Fruit fly (Drosophila melanogaster) whole organism, prepupa: Measurements from ENCODE around the gene Pk34A.

ENCODE experiments used
- CG10631 ChIP-seq: fragments of 200-800 bp; sonication (Bioruptor generic); optimal IDR thresholded peaks from 2 replicates; lab custom pipeline; 2016; ENCODE audit warnings: missing biosample characterization, missing genetic modification characterization
- CG10669 ChIP-seq: fragments of 200-800 bp; sonication (Bioruptor generic); optimal IDR thresholded peaks from 3 replicates; lab custom pipeline; 2018; ENCODE audit warnings: missing biosample characterization, mild to moderate bottlenecking, missing genetic modification characterization, moderate library complexity
- CG11294 ChIP-seq: fragments of 200-800 bp; sonication (Bioruptor generic); IDR thresholded peaks from 2 replicates; pipeline ENCODE4 v1.3.6; 2022; ENCODE audit warnings: missing biosample characterization, missing genetic modification characterization
- CG11762 ChIP-seq: fragments of 200-800 bp; sonication (Bioruptor generic); optimal IDR thresholded peaks from 3 replicates; lab custom pipeline; 2016; ENCODE audit warnings: missing biosample characterization, missing genetic modification characterization; ENCODE audit not compliant: insufficient read depth
- CG11902 ChIP-seq: fragments of 200-800 bp; sonication (Bioruptor generic); optimal IDR thresholded peaks from 3 replicates; lab custom pipeline; 2016; ENCODE audit warnings: missing biosample characterization, missing genetic modification characterization
- CG15336 ChIP-seq: fragments of 200-800 bp; sonication (Bioruptor generic); IDR thresholded peaks from 2 replicates; pipeline ENCODE4 v1.3.6; 2022; ENCODE audit warnings: missing biosample characterization, missing genetic modification characterization
- CG1621 ChIP-seq: fragments of 200-800 bp; sonication (Bioruptor generic); optimal IDR thresholded peaks from 3 replicates; lab custom pipeline; 2018; ENCODE audit warnings: missing biosample characterization, mild to moderate bottlenecking, missing genetic modification characterization
- CG16779 ChIP-seq: fragments of 200-800 bp; sonication (Bioruptor generic); optimal IDR thresholded peaks from 3 replicates; lab custom pipeline; 2017; ENCODE audit warnings: missing biosample characterization, mild to moderate bottlenecking, missing genetic modification characterization
- CG3032 ChIP-seq: fragments of 200-800 bp; optimal IDR thresholded peaks from 2 replicates; lab custom pipeline; 2019; ENCODE audit warnings: missing biosample characterization, mild to moderate bottlenecking, missing genetic modification characterization, moderate library complexity
- CG31627 ChIP-seq: fragments of 200-800 bp; sonication (Bioruptor generic); optimal IDR thresholded peaks from 3 replicates; lab custom pipeline; 2016; ENCODE audit warnings: missing biosample characterization, missing genetic modification characterization
- CG32006 ChIP-seq: fragments of 200-800 bp; sonication (Bioruptor generic); optimal IDR thresholded peaks from 3 replicates; lab custom pipeline; 2017; ENCODE audit warnings: missing biosample characterization, mild to moderate bottlenecking, missing genetic modification characterization
- CG34406 ChIP-seq: fragments of 200-800 bp; sonication (Bioruptor generic); optimal IDR thresholded peaks from 3 replicates; lab custom pipeline; 2016; ENCODE audit warnings: missing biosample characterization, missing genetic modification characterization
- CG6163 ChIP-seq: fragments of 200-800 bp; sonication (Bioruptor generic); IDR thresholded peaks from 3 replicates; pipeline ENCODE4 v1.3.6; 2022; ENCODE audit warnings: missing biosample characterization, missing genetic modification characterization
- CG6808 ChIP-seq: fragments of 200-800 bp; sonication (Bioruptor generic); optimal IDR thresholded peaks from 3 replicates; lab custom pipeline; 2017; ENCODE audit warnings: missing biosample characterization, missing genetic modification characterization, mild to moderate bottlenecking, moderate library complexity, missing genetic modification reagents
- CG6854 ChIP-seq: fragments of 200-800 bp; sonication (Bioruptor generic); optimal IDR thresholded peaks from 2 replicates; lab custom pipeline; 2017; ENCODE audit warnings: missing biosample characterization, mild to moderate bottlenecking, missing genetic modification characterization
- CG8319 ChIP-seq: fragments of 200-800 bp; sonication (Bioruptor generic); optimal IDR thresholded peaks from 3 replicates; lab custom pipeline; 2016; ENCODE audit warnings: missing biosample characterization, missing genetic modification characterization
- CG9139 ChIP-seq: fragments of 200-800 bp; sonication (Bioruptor generic); optimal IDR thresholded peaks from 3 replicates; lab custom pipeline; 2017; ENCODE audit warnings: missing biosample characterization, mild to moderate bottlenecking, missing genetic modification characterization
- Eip75B ChIP-seq: fragments of 200-800 bp; sonication (Bioruptor generic); optimal IDR thresholded peaks from 3 replicates; lab custom pipeline; 2016; ENCODE audit warnings: missing biosample characterization, missing genetic modification characterization
- Eip78C ChIP-seq: fragments of 200-800 bp; sonication (Bioruptor generic); peaks from one replicate; lab custom pipeline; 2016; ENCODE audit warnings: missing biosample characterization, missing genetic modification characterization
- Eip93F ChIP-seq: fragments of 200-800 bp; sonication (Bioruptor generic); optimal IDR thresholded peaks from 2 replicates; lab custom pipeline; 2016; ENCODE audit warnings: missing biosample characterization, mild to moderate bottlenecking, missing genetic modification characterization
- Ets21C ChIP-seq: fragments of 200-800 bp; sonication (Bioruptor generic); optimal IDR thresholded peaks from 3 replicates; lab custom pipeline; 2016; ENCODE audit warnings: missing biosample characterization, missing genetic modification characterization
- Gug ChIP-seq: fragments of 200-800 bp; sonication (Bioruptor generic); IDR thresholded peaks from 2 replicates; pipeline ENCODE4 v1.3.6; 2022; ENCODE audit warnings: missing biosample characterization, missing genetic modification characterization
- Hr38 ChIP-seq: sonication (Bioruptor generic); optimal IDR thresholded peaks from 2 replicates; lab custom pipeline; 2016; ENCODE audit warnings: missing biosample characterization, missing genetic modification characterization
- Lpt ChIP-seq: fragments of 200-800 bp; sonication (Bioruptor generic); optimal IDR thresholded peaks from 3 replicates; lab custom pipeline; 2016; ENCODE audit warnings: missing biosample characterization, missing genetic modification characterization
- Sox102F ChIP-seq: fragments of 200-800 bp; sonication (Bioruptor generic); optimal IDR thresholded peaks from 2 replicates; lab custom pipeline; 2016; ENCODE audit warnings: missing biosample characterization, mild to moderate bottlenecking, missing genetic modification characterization
- Sox14 ChIP-seq: fragments of 200-800 bp; sonication (Bioruptor generic); optimal IDR thresholded peaks from 3 replicates; lab custom pipeline; 2016; ENCODE audit warnings: missing biosample characterization, missing genetic modification characterization
- Sox15 ChIP-seq: fragments of 200-800 bp; sonication (Bioruptor generic); optimal IDR thresholded peaks from 3 replicates; lab custom pipeline; 2016; ENCODE audit warnings: missing biosample characterization, missing genetic modification characterization
- achi ChIP-seq: fragments of 200-800 bp; sonication (Bioruptor generic); optimal IDR thresholded peaks from 3 replicates; lab custom pipeline; 2016; ENCODE audit warnings: missing biosample characterization, missing genetic modification characterization
- acj6 ChIP-seq: fragments of 200-800 bp; sonication (Bioruptor generic); optimal IDR thresholded peaks from 3 replicates; lab custom pipeline; 2016; ENCODE audit warnings: missing biosample characterization, missing genetic modification characterization
- cyc ChIP-seq: fragments of 200-800 bp; sonication (Bioruptor generic); optimal IDR thresholded peaks from 3 replicates; lab custom pipeline; 2016; ENCODE audit warnings: missing biosample characterization, missing genetic modification characterization
- dac ChIP-seq: fragments of 200-800 bp; sonication (Bioruptor generic); optimal IDR thresholded peaks from 2 replicates; lab custom pipeline; 2017; ENCODE audit warnings: missing biosample characterization, mild to moderate bottlenecking, missing genetic modification characterization
- eg ChIP-seq: fragments of 200-800 bp; sonication (Bioruptor generic); IDR thresholded peaks from 3 replicates; pipeline ENCODE4 v1.3.6; 2022; ENCODE audit warnings: missing biosample characterization, missing genetic modification characterization
- esn ChIP-seq: fragments of 200-800 bp; sonication (Bioruptor generic); optimal IDR thresholded peaks from 2 replicates; lab custom pipeline; 2016; ENCODE audit warnings: missing biosample characterization, mild to moderate bottlenecking, missing genetic modification characterization, moderate library complexity
- fd59A ChIP-seq: fragments of 200-800 bp; sonication (Bioruptor generic); optimal IDR thresholded peaks from 2 replicates; lab custom pipeline; 2017; ENCODE audit warnings: missing biosample characterization, mild to moderate bottlenecking, missing genetic modification characterization, missing genetic modification reagents
- fkh ChIP-seq: fragments of 200-800 bp; sonication (Bioruptor generic); optimal IDR thresholded peaks from 3 replicates; lab custom pipeline; 2017; ENCODE audit warnings: missing biosample characterization, mild to moderate bottlenecking, missing genetic modification characterization, moderate library complexity
- lz ChIP-seq: fragments of 200-800 bp; sonication (Bioruptor generic); optimal IDR thresholded peaks from 3 replicates; lab custom pipeline; 2016; ENCODE audit warnings: missing biosample characterization, missing genetic modification characterization
- net ChIP-seq: fragments of 200-800 bp; sonication (Bioruptor generic); optimal IDR thresholded peaks from 3 replicates; lab custom pipeline; 2016; ENCODE audit warnings: missing biosample characterization, missing genetic modification characterization
- salr ChIP-seq, 2 experiments: fragments of 200-800 bp; sonication (Bioruptor generic); optimal IDR thresholded peaks; 3 replicates each; lab custom pipeline; 2016 to 2018; ENCODE audit warnings: missing biosample characterization in 2 of 2, missing genetic modification characterization in 2 of 2, mild to moderate bottlenecking in 1 of 2
- spab ChIP-seq: fragments of 200-800 bp; sonication (Bioruptor generic); optimal IDR thresholded peaks from 2 replicates; lab custom pipeline; 2017; ENCODE audit warnings: missing biosample characterization, mild to moderate bottlenecking, missing genetic modification characterization, missing genetic modification reagents
- ss ChIP-seq, 2 experiments: fragments of 200-800 bp; sonication (Bioruptor generic); optimal IDR thresholded peaks; 2 replicates in 1 of 2; 3 replicates in 1 of 2; lab custom pipeline; 2017 to 2018; ENCODE audit warnings: mild to moderate bottlenecking in 2 of 2, missing biosample characterization in 2 of 2, missing genetic modification characterization in 2 of 2, moderate library complexity in 1 of 2
- svp ChIP-seq: fragments of 200-800 bp; sonication (Bioruptor generic); peaks from one replicate; lab custom pipeline; 2016; ENCODE audit warnings: missing biosample characterization, missing genetic modification characterization
- vri ChIP-seq: fragments of 200-800 bp; sonication (Bioruptor generic); optimal IDR thresholded peaks from 3 replicates; lab custom pipeline; 2016; ENCODE audit warnings: missing biosample characterization, mild to moderate bottlenecking, missing genetic modification characterization

Gene Pk34A

dm6 chr2L:13182415-13182814 lies 23.8 kb downstream of the Pk34A start, which contains the start of gene Mgat3:
Gene Mgat3, minus strand, starts transcription at chr2L:13182596.
- TF ChIP-seq CG9139 (GFP tag; lab: Kevin White, UChicago) (no peak), dac (GFP tag; lab: Kevin White, UChicago) (no peak), lz (no peak), CG6808 (GFP tag; lab: Kevin White, UChicago) (no peak), eg (GFP tag; lab: Robert Waterston, UW) (no peak), Eip93F (GFP tag; lab: Kevin White, UChicago) (no peak), CG32006 (GFP tag; lab: Kevin White, UChicago) (no peak), CG31627 (GFP tag; lab: Kevin White, UChicago) (no peak), acj6 (GFP tag; lab: Kevin White, UChicago) (no peak), fkh (GFP tag; lab: Kevin White, UChicago) (no peak), Sox14 (GFP tag; lab: Kevin White, UChicago) (no peak), Eip78C (GFP tag; lab: Kevin White, UChicago) (no peak), salr (GFP tag; optimal IDR thresholded peaks at IDR 0.05; lab: Kevin White, UChicago) (no peak), Hr38 (GFP tag; lab: Kevin White, UChicago) (no peak), CG15336 (no peak), CG10669 (GFP tag; lab: Kevin White, UChicago) (no peak), Gug (GFP tag; lab: Robert Waterston, UW) (no peak), CG10631 (no peak), Eip75B (GFP tag; lab: Kevin White, UChicago) (no peak)

DNA sequence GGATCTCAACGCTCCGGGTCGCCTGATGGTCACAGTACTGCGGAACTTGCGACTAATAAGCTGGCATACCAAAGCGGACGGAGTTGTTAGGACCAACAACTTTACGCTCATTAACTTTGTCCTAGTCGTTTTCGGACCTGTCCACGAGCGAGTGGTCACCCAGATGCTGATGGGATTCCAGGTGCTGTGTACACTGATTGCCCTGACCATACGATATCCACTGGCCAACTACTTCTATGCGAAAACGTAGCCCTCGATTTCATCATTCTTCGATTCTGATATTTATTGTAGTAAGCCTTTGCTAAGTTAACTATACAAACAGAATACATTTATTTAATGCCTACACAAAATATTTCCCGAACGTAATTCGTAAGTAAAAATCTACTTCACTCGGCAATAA lies 24.5 kb downstream of the Pk34A start, which contains the start of gene Rsph1:
Gene Rsph1 (plus strand): TSS at position 301 of the 400 bp plus-strand sequence.
- TF ChIP-seq CG8319 (GFP tag; lab: Kevin White, UChicago) (no peak), Sox15 (GFP tag; lab: Kevin White, UChicago) (no peak), Lpt (GFP tag; lab: Kevin White, UChicago) (no peak), dac (GFP tag; lab: Kevin White, UChicago) (no peak), Sox102F (GFP tag; lab: Kevin White, UChicago) (no peak), CG34406 (no peak)

dm6 chr2L:13190534-13190933 lies 31.9 kb downstream of the Pk34A start:
- TF ChIP-seq CG9139 (GFP tag; lab: Kevin White, UChicago) (no peak), ss (GFP tag; optimal IDR thresholded peaks at IDR 0.05; lab: Kevin White, UChicago) (no peak), CG6163 (GFP tag; lab: Robert Waterston, UW) (0 out of 3 replicates have a peak, but pooled peaks have one; percentile 41), esn (GFP tag; lab: Kevin White, UChicago) (peak; percentile 27), CG6854 (GFP tag; lab: Kevin White, UChicago) (no peak), vri (GFP tag; lab: Kevin White, UChicago) (peak; percentile 83), svp (peak; percentile 87)

dm6 chr2L:13191052-13191678 lies 32.6 kb downstream of the Pk34A start:
- TF ChIP-seq CG32006 (GFP tag; lab: Kevin White, UChicago) (no peak), Eip78C (GFP tag; lab: Kevin White, UChicago) (peak; percentile 43)

DNA sequence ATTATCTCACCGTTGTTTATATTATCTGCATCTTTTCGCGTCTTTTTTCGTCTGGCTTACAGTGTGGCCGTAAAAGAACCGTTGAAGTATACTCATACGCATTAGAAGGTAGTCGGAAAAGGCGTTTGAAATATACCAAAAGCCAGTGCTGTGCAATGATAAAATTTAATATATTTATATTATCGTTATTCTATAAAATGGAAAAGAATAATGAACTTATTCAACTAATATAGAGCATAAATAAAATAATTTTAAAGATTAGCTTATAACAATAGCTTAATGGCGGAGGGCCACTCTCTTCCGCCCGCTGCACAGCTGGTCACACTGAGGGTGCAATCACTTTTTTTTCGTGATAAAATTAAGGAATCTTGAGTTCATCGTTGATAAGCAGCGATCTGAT lies 33.3 kb downstream of the Pk34A start, which contains the start of the genes CG16974 and Edem2:
Gene CG16974 (minus strand): TSS at position 86 of the 400 bp plus-strand sequence.
Gene Edem2 (plus strand): TSS at position 308 of the 400 bp plus-strand sequence.
- TF ChIP-seq acj6 (GFP tag; lab: Kevin White, UChicago) (no peak), CG16779 (tag; lab: Kevin White, UChicago) (no peak), fd59A (GFP tag; lab: Kevin White, UChicago) (peak; percentile 3), CG11294 (GFP tag; lab: Robert Waterston, UW) (0 out of 2 replicates have a peak, but pooled peaks have one; percentile 30), spab (no peak), cyc (GFP tag; lab: Kevin White, UChicago) (peak; percentile 61), vri (GFP tag; lab: Kevin White, UChicago) (peak; percentile 69), Gug (GFP tag; lab: Robert Waterston, UW) (0 out of 2 replicates have a peak, but pooled peaks have one; percentile 8), CG11902 (GFP tag; lab: Kevin White, UChicago) (peak; percentile 39), CG6163 (GFP tag; lab: Robert Waterston, UW) (peak; percentile 49; the same call in 2 of the 3 replicates), net (no peak), Ets21C (GFP tag; lab: Kevin White, UChicago) (peak; percentile 56), CG3032 (tag; lab: Kevin White, UChicago) (peak; percentile 56), Eip93F (GFP tag; lab: Kevin White, UChicago) (peak; percentile 68), achi (GFP tag; lab: Kevin White, UChicago) (no peak), CG1621 (tag; lab: Kevin White, UChicago) (no peak), Sox15 (GFP tag; lab: Kevin White, UChicago) (peak; percentile 55), CG11762 (no peak), esn (GFP tag; lab: Kevin White, UChicago) (peak; percentile 77), CG6854 (GFP tag; lab: Kevin White, UChicago) (peak; percentile 17)
